Worm (Caenorhabditis elegans): ENCODE results near the gene C56A3.5.

DNA sequence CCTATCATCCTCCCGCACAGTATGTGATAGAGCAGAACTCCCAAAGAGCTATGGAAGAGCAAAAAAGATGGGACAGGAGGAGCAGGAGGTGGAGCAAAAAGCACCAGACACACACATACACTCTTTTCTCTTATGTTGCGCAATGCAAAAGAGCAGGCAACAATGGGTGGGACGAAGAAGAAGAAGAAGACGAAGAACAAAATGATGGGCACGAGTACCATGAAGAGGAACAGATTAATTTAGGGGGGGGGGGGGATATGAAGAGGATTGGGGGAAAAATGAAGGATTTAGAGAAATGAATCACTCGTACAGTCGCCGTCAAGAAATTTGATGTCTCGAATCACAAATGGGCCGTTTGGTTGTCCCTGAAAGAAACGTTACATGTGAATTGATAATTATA is 40.1 kb upstream of the C56A3.5 start, which contains the start of gene avr-15:
- TF ChIP-seq fkh-10 (GFP tag; optimal IDR thresholded peaks at IDR 0.05) (no peak), ama-1 (optimal IDR thresholded peaks at IDR 0.05) (no peak), nhr-237 (tag; optimal IDR thresholded peaks at IDR 0.05) (no peak), tbx-2 (tag; optimal IDR thresholded peaks at IDR 0.05) (no peak), mdl-1 (tag; optimal IDR thresholded peaks at IDR 0.05) (no peak), nhr-12 (tag; optimal IDR thresholded peaks at IDR 0.05) (no peak), snpc-4 (tag; optimal IDR thresholded peaks at IDR 0.05) (no peak), nfya-1 (tag; optimal IDR thresholded peaks at IDR 0.05; ENCODE audit: insufficient read depth) (no peak)
